Worm (Caenorhabditis elegans): ENCODE measurements around the gene K08B12.1.

The K08B12.1 gene

ce11 chrV:6302465-6302864 is 43.3 kb downstream of the K08B12.1 start:
- TF ChIP-seq dve-1 (tag; optimal IDR thresholded peaks at IDR 0.05) (no peak), unc-42 (tag; optimal IDR thresholded peaks at IDR 0.05) (no peak)

ce11 chrV:6303471-6303870 is 44.3 kb downstream of the K08B12.1 start, which contains the start of gene sago-1:
Gene sago-1, plus strand, starts transcription at chrV:6303771.
- TF ChIP-seq hlh-30 (tag; optimal IDR thresholded peaks at IDR 0.05; ENCODE audit: insufficient read depth) (no peak), elt-2 (tag; optimal IDR thresholded peaks at IDR 0.05) (no peak), pat-9 (tag; optimal IDR thresholded peaks at IDR 0.05) (no peak), ttx-3 (tag; optimal IDR thresholded peaks at IDR 0.05) (no peak), unc-3 (GFP tag; conservative IDR thresholded peaks at IDR 0.05) (no peak), unc-3 (tag; optimal IDR thresholded peaks at IDR 0.05) (no peak), ets-4 (tag; optimal IDR thresholded peaks at IDR 0.05) (no peak), odd-2 (tag; optimal IDR thresholded peaks at IDR 0.05) (no peak), ref-2 (tag; optimal IDR thresholded peaks at IDR 0.05) (no peak), Y22D7AL.16 (tag; optimal IDR thresholded peaks at IDR 0.05) (no peak), ama-1 (optimal IDR thresholded peaks at IDR 0.05) (no peak), ceh-31 (tag; optimal IDR thresholded peaks at IDR 0.05) (no peak), ceh-6 (GFP tag; optimal IDR thresholded peaks at IDR 0.05) (no peak), pros-1 (tag; optimal IDR thresholded peaks at IDR 0.05) (no peak), fkh-10 (GFP tag; optimal IDR thresholded peaks at IDR 0.05) (no peak), ztf-16 (tag; optimal IDR thresholded peaks at IDR 0.05) (no peak), syd-9 (tag; optimal IDR thresholded peaks at IDR 0.05) (no peak), rnt-1 (tag; optimal IDR thresholded peaks at IDR 0.05) (no peak), pqm-1 (tag; optimal IDR thresholded peaks at IDR 0.05) (no peak), tbx-7 (tag; optimal IDR thresholded peaks at IDR 0.05) (no peak), unc-86 (tag; optimal IDR thresholded peaks at IDR 0.05) (no peak)
